Fruit fly (Drosophila melanogaster): Measurements from ENCODE around the gene CG17754.

- TF ChIP-seq Hr96 (GFP tag; optimal IDR thresholded peaks at IDR 0.05) (no peak), ovo (GFP tag; optimal IDR thresholded peaks at IDR 0.05) (no peak), tj (GFP tag; optimal IDR thresholded peaks at IDR 0.05) (no peak), Clk (GFP tag; optimal IDR thresholded peaks at IDR 0.05) (no peak), toe (GFP tag; optimal IDR thresholded peaks at IDR 0.05) (no peak), pad (GFP tag; optimal IDR thresholded peaks at IDR 0.05) (peak; percentile 40), Crg-1 (GFP tag; optimal IDR thresholded peaks at IDR 0.05) (no peak)
These were observed 31.9 kb downstream of the CG17754 start for dm6 chrX:9281998-9282644.
